Fruit fly (Drosophila melanogaster): ENCODE measurements around the gene CG11537.

CG11537 gene

DNA sequence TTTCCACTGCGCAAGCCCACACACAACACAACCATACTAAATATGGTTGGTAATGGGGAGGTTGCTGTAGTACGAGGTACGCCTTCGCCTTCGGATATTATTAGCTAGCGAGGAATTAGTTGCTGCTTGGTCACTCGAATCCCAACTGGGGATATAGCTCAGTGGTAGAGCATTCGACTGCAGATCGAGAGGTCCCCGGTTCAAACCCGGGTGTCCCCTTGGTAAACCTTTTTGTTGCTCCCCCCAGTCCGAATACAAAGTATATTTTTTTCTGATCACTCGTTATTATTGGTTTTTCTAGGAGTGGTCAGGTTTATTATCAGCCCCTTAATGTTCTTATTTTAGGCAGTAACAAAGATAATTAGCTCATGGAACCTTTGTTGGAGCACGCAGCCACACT is 47.7 kb downstream of the CG11537 start:
- TF ChIP-seq gl (tag; optimal IDR thresholded peaks at IDR 0.05) (no peak), CG12605 (GFP tag; IDR thresholded peaks at IDR 0.05) (peak; percentile 20), CG4496 (GFP tag; IDR thresholded peaks at IDR 0.05) (no peak), CG13204 (GFP tag; optimal IDR thresholded peaks at IDR 0.05) (no peak), Ets98B (GFP tag; IDR thresholded peaks at IDR 0.05) (peak; percentile 10; the same call in 1 of the 2 replicates)

DNA sequence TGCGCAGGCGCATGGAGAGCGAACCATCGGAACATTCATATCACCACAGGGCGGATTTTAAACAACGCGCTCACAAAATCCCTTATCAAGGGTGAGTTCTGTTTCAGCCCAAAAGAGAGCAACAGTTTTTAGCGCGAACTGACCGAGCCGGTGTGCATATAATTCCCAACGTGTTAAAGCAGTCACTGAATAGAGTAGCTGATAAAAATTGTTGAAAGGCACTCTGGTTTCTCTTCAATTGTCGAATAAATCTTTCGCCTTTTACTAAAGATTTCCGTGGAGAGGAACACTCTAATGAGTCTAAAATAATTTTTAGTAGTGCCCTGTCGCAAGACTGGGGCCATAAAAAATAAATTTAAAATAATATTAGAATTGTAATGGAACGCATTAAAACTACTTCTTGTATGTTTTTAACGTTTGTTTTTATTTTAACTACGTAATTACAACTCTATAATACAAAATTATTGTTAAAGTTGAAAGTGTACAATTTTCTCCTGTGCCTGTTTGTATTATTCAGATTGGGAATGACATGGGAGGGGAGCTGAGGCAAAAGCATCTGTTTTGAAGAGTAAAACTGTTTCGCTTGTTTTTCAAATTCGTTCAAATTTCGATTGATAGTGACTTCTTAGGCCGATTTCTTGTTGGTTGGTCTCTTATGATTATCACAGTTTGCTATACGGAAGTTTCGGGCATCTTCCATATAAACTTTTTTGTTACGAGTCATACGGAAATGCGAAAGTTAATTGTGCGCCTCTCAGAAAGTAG is 52.5 kb downstream of the CG11537 start:
- TF ChIP-seq Pif1B (GFP tag; optimal IDR thresholded peaks at IDR 0.05) (no peak), fd96Ca (GFP tag; IDR thresholded peaks at IDR 0.05) (no peak; the same call in 2 of the 3 replicates), Pif1A (GFP tag; optimal IDR thresholded peaks at IDR 0.05) (no peak), gl (tag; optimal IDR thresholded peaks at IDR 0.05) (no peak), CG17806 (tag; optimal IDR thresholded peaks at IDR 0.05) (no peak), CG8159 (tag; optimal IDR thresholded peaks at IDR 0.05) (no peak), CG32121 (GFP tag; IDR thresholded peaks at IDR 0.05) (0 out of 2 replicates have a peak, but pooled peaks have one; percentile 25), CG4496 (GFP tag; IDR thresholded peaks at IDR 0.05) (no peak), rn (GFP tag; IDR thresholded peaks at IDR 0.05) (no peak), Ets98B (GFP tag; IDR thresholded peaks at IDR 0.05) (peak; percentile 19; the same call in 1 of the 2 replicates), CG14655 (GFP tag; optimal IDR thresholded peaks at IDR 0.05) (no peak), CG34367 (tag; optimal IDR thresholded peaks at IDR 0.05) (no peak), EcR (GFP tag; optimal IDR thresholded peaks at IDR 0.05) (peak; percentile 6), CG9948 (tag; optimal IDR thresholded peaks at IDR 0.05) (no peak), CG15710 (tag; optimal IDR thresholded peaks at IDR 0.05) (no peak), CG12605 (GFP tag; IDR thresholded peaks at IDR 0.05) (peak; percentile 17; the same call in 1 of the 2 replicates)

DNA sequence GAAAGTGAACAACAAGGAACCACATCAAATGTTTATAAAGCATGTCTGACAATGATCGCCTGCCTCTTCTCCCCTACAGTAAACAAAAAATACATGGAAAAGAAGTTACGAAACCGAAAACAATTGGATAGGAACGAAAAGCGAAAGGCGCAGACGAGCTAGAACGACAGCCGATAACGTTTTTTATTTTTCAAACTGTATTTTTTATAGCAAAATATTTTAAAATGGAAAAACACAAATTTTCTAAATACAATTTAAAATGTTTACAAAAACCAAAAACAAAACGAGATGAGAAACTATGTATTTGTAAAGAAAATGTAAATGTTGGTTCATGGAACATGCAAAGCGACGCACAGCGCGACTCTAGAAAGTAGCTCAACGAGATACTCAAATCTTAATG is 54.2 kb downstream of the CG11537 start:
- TF ChIP-seq D1 (tag; optimal IDR thresholded peaks at IDR 0.05) (no peak), EcR (GFP tag; optimal IDR thresholded peaks at IDR 0.05) (no peak), Pif1A (GFP tag; optimal IDR thresholded peaks at IDR 0.05) (no peak), CG4496 (GFP tag; IDR thresholded peaks at IDR 0.05) (no peak), CG12605 (GFP tag; IDR thresholded peaks at IDR 0.05) (no peak), CG17806 (tag; optimal IDR thresholded peaks at IDR 0.05) (no peak), CG15710 (tag; optimal IDR thresholded peaks at IDR 0.05) (no peak), CG14655 (GFP tag; optimal IDR thresholded peaks at IDR 0.05) (no peak), rn (GFP tag; IDR thresholded peaks at IDR 0.05) (no peak), gl (tag; optimal IDR thresholded peaks at IDR 0.05) (no peak), fd96Ca (GFP tag; IDR thresholded peaks at IDR 0.05) (no peak), CG8159 (tag; optimal IDR thresholded peaks at IDR 0.05) (no peak), Snoo (tag; optimal IDR thresholded peaks at IDR 0.05) (no peak), CG32121 (GFP tag; IDR thresholded peaks at IDR 0.05) (no peak), CG8301 (tag; optimal IDR thresholded peaks at IDR 0.05) (no peak), CG34367 (tag; optimal IDR thresholded peaks at IDR 0.05) (no peak), CG13204 (GFP tag; optimal IDR thresholded peaks at IDR 0.05) (no peak), Ets98B (GFP tag; IDR thresholded peaks at IDR 0.05) (no peak), Pif1B (GFP tag; optimal IDR thresholded peaks at IDR 0.05) (no peak), CG10348 (GFP tag; IDR thresholded peaks at IDR 0.05) (no peak)

DNA sequence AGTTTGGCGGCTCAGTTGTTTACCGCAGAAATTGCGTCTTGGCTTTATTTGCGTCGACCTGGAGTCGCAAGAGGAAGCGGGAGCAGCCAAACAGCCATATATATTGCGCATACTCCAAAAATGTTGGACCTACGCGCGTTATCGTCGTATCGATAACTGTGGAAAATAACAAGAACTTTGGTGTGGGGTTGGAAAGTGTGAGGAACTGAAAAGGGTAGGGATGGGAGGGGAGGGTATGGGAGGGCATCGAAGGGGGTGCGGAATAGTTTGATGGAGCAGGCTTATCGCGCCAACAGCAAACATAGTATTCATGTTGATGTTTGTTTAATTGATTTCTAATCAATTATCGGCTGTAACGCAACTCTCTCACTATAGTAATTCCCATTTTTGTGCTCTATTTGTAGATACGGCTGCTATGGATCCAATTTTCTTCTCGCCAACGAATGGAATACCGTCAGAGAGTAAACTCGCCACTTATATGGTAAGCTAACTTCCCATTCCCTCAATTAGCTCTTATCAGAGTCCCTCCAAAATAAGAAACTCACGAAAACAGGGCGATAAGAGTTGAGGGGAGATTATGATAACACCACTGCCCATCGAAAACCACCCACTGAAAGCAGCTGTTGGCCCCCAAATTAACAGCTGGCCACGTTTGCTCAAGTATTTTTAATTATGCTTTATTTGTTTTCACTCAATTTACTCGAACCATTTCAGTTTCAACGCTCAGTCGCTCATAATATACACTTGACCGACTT is 59.8 kb downstream of the CG11537 start:
- TF ChIP-seq Ets98B (GFP tag; IDR thresholded peaks at IDR 0.05) (0 out of 2 replicates have a peak, but pooled peaks have one; percentile 21), CG4496 (GFP tag; IDR thresholded peaks at IDR 0.05) (no peak), CG10348 (GFP tag; IDR thresholded peaks at IDR 0.05) (no peak), Pif1A (GFP tag; optimal IDR thresholded peaks at IDR 0.05) (no peak), Snoo (tag; optimal IDR thresholded peaks at IDR 0.05) (no peak)

DNA sequence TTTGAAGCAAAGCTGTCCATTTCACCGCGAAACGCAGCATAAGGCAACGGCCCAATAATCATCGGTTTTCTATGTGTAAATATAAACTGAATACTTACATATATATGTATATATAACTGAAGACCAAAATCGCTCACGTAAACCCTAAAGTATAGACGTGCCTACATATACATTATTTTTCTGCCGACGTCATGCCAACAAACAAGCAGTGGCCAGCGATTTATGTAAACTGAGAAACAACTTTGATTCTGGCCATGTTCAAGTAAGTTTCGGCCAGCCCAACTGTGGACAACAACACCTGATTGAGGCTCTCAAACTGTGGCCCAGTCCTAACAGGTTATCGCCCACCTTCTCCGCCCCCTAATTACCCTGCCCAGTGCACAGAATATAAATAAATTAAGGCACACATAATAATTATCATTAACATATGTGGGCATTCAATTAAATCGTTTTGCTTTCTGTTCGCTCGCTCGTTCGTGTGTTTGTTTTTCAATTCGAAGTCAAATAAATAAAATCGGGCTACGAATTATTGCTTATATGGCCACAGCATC is 61.2 kb downstream of the CG11537 start:
- no peak for TF ChIP-seq CG14655 (GFP tag; optimal IDR thresholded peaks at IDR 0.05)
- TF ChIP-seq Ets98B (GFP tag; IDR thresholded peaks at IDR 0.05): no peak

DNA sequence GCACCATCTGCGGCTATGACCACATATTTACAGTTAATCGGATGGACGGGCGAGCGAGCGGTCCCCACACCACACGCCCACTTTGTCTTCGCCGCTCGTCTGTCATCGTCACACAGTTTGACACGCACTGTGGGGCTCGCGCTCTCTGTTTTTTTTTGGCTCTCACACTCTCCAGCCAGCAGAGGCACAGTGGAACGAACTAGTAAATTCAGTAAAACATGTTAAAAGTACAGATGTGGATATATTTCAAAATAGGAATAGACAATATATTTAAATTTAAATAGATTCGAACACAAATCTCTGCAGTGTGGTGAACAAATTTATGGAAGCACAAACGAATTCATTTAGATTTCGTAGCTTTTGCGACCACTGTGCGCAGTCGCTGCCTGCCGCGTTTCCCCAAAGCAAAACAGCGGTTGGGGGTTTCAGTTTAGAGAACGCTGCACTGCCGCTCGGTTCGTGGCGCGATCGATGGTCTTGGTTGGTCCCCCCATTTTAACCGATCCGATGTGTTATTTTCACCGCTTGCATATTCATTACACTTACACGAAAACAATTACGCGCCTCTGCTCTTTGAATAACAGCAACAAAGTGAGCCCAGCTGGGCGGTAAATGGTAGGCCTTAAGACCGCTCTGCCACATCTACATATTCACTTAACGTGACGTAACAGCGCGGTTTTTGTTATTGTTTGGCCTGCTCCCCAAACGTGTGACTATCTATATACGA is 61.9 kb downstream of the CG11537 start:
- TF ChIP-seq CG9948 (tag; optimal IDR thresholded peaks at IDR 0.05) (peak; percentile 98), CG32121 (GFP tag; IDR thresholded peaks at IDR 0.05) (peak; percentile 99), CG34367 (tag; optimal IDR thresholded peaks at IDR 0.05) (peak; percentile 98), D1 (tag; optimal IDR thresholded peaks at IDR 0.05) (peak; percentile 97), CG4496 (GFP tag; IDR thresholded peaks at IDR 0.05) (peak; percentile 99), Pif1A (GFP tag; optimal IDR thresholded peaks at IDR 0.05) (peak; percentile 99), CG8159 (tag; optimal IDR thresholded peaks at IDR 0.05) (peak; percentile 97), gl (tag; optimal IDR thresholded peaks at IDR 0.05) (peak; percentile 96), EcR (GFP tag; optimal IDR thresholded peaks at IDR 0.05) (peak; percentile 45), CG17806 (tag; optimal IDR thresholded peaks at IDR 0.05) (peak; percentile 98), Pif1B (GFP tag; optimal IDR thresholded peaks at IDR 0.05) (peak; percentile 99), CG8301 (tag; optimal IDR thresholded peaks at IDR 0.05) (peak; percentile 98), CG14655 (GFP tag; optimal IDR thresholded peaks at IDR 0.05) (peak; percentile 97), rn (GFP tag; IDR thresholded peaks at IDR 0.05) (peak; percentile 95), CG12605 (GFP tag; IDR thresholded peaks at IDR 0.05) (peak; percentile 98), Snoo (tag; optimal IDR thresholded peaks at IDR 0.05) (peak; percentile 99), fd96Ca (GFP tag; IDR thresholded peaks at IDR 0.05) (peak; percentile 99), CG10348 (GFP tag; IDR thresholded peaks at IDR 0.05) (peak; percentile 87), CG13204 (GFP tag; optimal IDR thresholded peaks at IDR 0.05) (peak; percentile 97), Ets98B (GFP tag; IDR thresholded peaks at IDR 0.05) (peak; percentile 99), CG15710 (tag; optimal IDR thresholded peaks at IDR 0.05) (peak; percentile 95)
